Fruit fly (Drosophila melanogaster): Measurements from ENCODE around the gene Setd3.

DNA sequence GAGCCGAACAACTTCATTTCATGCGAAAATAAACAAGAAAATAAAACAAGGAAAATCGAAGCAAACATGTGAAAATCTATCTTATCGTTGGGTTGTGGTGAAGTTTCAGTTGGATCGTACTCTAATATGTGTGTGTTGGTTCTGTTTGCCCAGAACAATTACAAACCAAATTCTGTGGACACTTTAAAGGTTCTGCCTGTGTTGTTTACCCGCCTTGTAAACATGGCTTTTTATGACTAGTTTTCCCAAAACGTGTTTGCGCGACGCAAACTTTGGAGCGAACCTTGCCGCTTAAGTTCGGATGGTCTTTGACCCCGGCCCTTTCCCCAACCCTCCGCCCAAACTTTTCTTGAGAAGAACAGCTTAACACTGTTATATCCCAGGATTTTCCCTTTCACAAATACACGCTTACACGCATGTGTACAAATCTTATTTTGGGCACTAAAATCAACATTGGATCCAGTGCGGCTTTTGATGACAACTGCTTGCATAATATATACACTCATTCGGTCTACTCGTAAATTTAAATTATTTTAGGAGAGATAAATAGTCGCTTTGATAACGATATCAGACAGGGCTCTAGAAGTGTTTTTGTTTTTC is 35.7 kb upstream of the Setd3 start:
- no peak for TF ChIP-seq cic (GFP tag; optimal IDR thresholded peaks at IDR 0.05)
- TF ChIP-seq Hr96 (GFP tag; optimal IDR thresholded peaks at IDR 0.05) = no peak
- no peak for TF ChIP-seq Clk (GFP tag; optimal IDR thresholded peaks at IDR 0.05)
- TF ChIP-seq CG5204 (GFP tag; optimal IDR thresholded peaks at IDR 0.05) = no peak
- peak; percentile 30 for TF ChIP-seq pad (GFP tag; optimal IDR thresholded peaks at IDR 0.05)
- TF ChIP-seq CG33017 (tag; optimal IDR thresholded peaks at IDR 0.05) = no peak
- no peak for TF ChIP-seq bab1 (GFP tag; optimal IDR thresholded peaks at IDR 0.05)
- TF ChIP-seq Mnt (GFP tag; optimal IDR thresholded peaks at IDR 0.05) = peak; percentile 26
- no peak for TF ChIP-seq kay (GFP tag; ENCODE audit: borderline replicate concordance)
- peak; percentile 3 for TF ChIP-seq CG11617 (GFP tag; optimal IDR thresholded peaks at IDR 0.05)
- TF ChIP-seq tj (GFP tag; optimal IDR thresholded peaks at IDR 0.05) = no peak
- no peak for TF ChIP-seq cnc (optimal IDR thresholded peaks at IDR 0.05)

All from whole organism, adult.